Fruit fly (Drosophila melanogaster): ENCODE results near the gene Mnt.
A peak's percentile ranks its signal among the peaks of the same experiment; 100 is the strongest.

Mnt gene

DNA sequence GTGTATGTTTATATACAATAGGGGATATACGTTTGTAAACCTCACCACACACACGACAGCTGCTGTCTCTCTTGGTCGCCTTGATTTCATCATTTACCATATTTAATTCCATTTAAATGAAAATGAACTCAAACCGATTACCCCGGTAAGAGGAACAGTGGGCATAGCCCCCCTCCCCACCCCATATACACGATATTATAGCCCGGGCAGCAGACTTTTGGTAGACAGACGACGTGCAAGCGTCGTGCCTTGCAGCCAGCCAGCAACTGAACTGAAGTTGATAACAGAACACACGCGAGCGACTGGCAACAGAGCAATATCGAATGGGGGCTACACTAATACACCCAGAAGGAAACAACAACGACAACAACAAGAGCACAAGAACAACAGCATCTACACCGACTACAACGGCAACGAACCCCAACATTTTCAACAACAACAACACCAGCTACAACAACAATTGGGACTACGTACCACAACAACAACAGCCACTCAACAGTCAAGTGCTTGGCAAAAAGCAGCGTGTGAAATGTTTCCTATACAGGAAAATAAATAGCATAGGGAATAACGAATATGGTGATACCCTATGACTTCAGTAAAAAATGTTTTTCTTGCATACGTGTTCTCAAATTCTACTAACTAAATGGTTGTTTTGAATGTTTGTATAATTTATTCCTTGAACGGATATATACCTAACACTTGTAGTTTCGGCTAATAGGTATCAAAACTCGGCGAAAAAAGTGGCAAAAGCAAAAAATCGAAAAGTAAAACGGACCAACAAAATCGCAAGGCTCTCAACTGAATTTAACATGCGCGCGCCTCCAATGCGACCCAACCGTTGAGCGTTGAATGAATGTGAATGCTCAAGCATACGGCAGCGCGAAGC is 71.6 kb downstream of the Mnt start (continued):
- TF ChIP-seq CG12299 (tag; optimal IDR thresholded peaks at IDR 0.05) (peak; percentile 57), Jarid2 (GFP tag; optimal IDR thresholded peaks at IDR 0.05) (peak; percentile 83), jing (GFP tag; optimal IDR thresholded peaks at IDR 0.05) (peak; percentile 84)

DNA sequence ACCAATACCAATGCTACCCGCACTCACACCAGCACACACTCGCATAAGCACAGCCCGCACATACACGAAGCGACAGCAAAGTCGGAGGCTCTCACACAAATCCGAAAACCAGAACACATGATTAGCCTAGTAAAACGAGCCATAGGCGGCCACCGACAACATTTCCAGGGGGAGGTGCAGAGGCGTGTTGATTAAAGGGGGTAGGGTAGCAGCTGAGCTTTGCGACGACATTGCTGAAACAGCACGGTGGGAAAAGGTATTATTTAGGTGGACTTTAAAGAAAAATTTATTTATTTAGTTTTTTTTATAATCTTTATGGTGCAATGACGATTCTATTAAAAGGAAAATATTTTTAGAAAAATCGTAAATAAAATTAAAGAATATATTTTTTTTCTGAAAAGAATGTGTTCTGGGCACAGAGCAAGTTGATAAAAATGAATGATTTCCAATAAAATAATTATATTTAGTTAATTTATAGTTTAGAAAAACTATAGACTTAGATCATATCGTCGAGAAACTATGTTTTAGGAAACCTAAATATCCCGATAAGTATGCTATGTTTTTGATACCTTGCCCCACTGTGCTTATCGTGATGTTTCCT is 72.4 kb downstream of the Mnt start:
- TF ChIP-seq lov (optimal IDR thresholded peaks at IDR 0.05) = no peak
- TF ChIP-seq lov (GFP tag; IDR thresholded peaks at IDR 0.05) = peak; percentile 21; the same call in 1 of the 3 replicates
- peak; percentile 74 for TF ChIP-seq D19B (GFP tag; optimal IDR thresholded peaks at IDR 0.05)
- peak; percentile 96 for TF ChIP-seq gem (tag; optimal IDR thresholded peaks at IDR 0.05)
- no peak for TF ChIP-seq br (optimal IDR thresholded peaks at IDR 0.05)
- peak; percentile 83 for TF ChIP-seq CG10267 (tag; optimal IDR thresholded peaks at IDR 0.05)
- TF ChIP-seq unc-4 (GFP tag; IDR thresholded peaks at IDR 0.05; ENCODE audit: partially characterized antibody) = no peak
- TF ChIP-seq unpg (GFP tag; optimal IDR thresholded peaks at IDR 0.05) = peak; percentile 76
- peak; percentile 81 for TF ChIP-seq CG4820 (GFP tag; optimal IDR thresholded peaks at IDR 0.05)
- peak; percentile 67; the same call in 2 of the 3 replicates for TF ChIP-seq H15 (GFP tag; IDR thresholded peaks at IDR 0.05)
- no peak for TF ChIP-seq Scr (GFP tag; IDR thresholded peaks at IDR 0.05; ENCODE audit: partially characterized antibody)
- TF ChIP-seq CG7839 (tag; optimal IDR thresholded peaks at IDR 0.05) = peak; percentile 92
- no peak for TF ChIP-seq fru (optimal IDR thresholded peaks at IDR 0.05)
- peak; percentile 31 for TF ChIP-seq CG7928 (GFP tag; optimal IDR thresholded peaks at IDR 0.05)
- no peak for TF ChIP-seq HmgZ (tag; optimal IDR thresholded peaks at IDR 0.05)
- peak; percentile 74 for TF ChIP-seq vvl (GFP tag; IDR thresholded peaks at IDR 0.05)
- peak; percentile 82 for TF ChIP-seq CG32532 (GFP tag; IDR thresholded peaks at IDR 0.05)
- TF ChIP-seq disco-r (GFP tag; optimal IDR thresholded peaks at IDR 0.05) = no peak
- TF ChIP-seq CG17385 (GFP tag; optimal IDR thresholded peaks at IDR 0.05) = peak; percentile 83
- peak; percentile 49 for TF ChIP-seq CG2116 (GFP tag; optimal IDR thresholded peaks at IDR 0.05)
- no peak for TF ChIP-seq mld (GFP tag; IDR thresholded peaks at IDR 0.05; ENCODE audit: partially characterized antibody)
- no peak for TF ChIP-seq CG9797 (GFP tag; optimal IDR thresholded peaks at IDR 0.05)
- no peak for TF ChIP-seq Hmx (GFP tag; optimal IDR thresholded peaks at IDR 0.05)
- TF ChIP-seq tin (GFP tag; optimal IDR thresholded peaks at IDR 0.05) = peak; percentile 66
- peak; percentile 39; the same call in 1 of the 2 replicates for TF ChIP-seq Bgb (GFP tag; IDR thresholded peaks at IDR 0.05; ENCODE audit: partially characterized antibody)
- peak; percentile 81 for TF ChIP-seq Rfx (GFP tag; IDR thresholded peaks at IDR 0.05)
- peak; percentile 59 for TF ChIP-seq CG4730 (GFP tag; IDR thresholded peaks at IDR 0.05)
- no peak for TF ChIP-seq chn (GFP tag; optimal IDR thresholded peaks at IDR 0.05)
- no peak for TF ChIP-seq her (GFP tag; optimal IDR thresholded peaks at IDR 0.05)
- peak; percentile 58 for TF ChIP-seq CG6272 (GFP tag; IDR thresholded peaks at IDR 0.05)
- TF ChIP-seq wor (GFP tag; IDR thresholded peaks at IDR 0.05) = peak; percentile 86
- TF ChIP-seq CG43689 (GFP tag; IDR thresholded peaks at IDR 0.05) = peak; percentile 37
- no peak for TF ChIP-seq Antp (GFP tag; optimal IDR thresholded peaks at IDR 0.05)
- peak; percentile 78 for TF ChIP-seq gsb-n (tag; optimal IDR thresholded peaks at IDR 0.05)
- TF ChIP-seq CkIIα-i1 (GFP tag; IDR thresholded peaks at IDR 0.05) = no peak
- TF ChIP-seq run (tag; optimal IDR thresholded peaks at IDR 0.05) = no peak
- TF ChIP-seq CG17802 (tag; optimal IDR thresholded peaks at IDR 0.05) = peak; percentile 5
- peak; percentile 75 for TF ChIP-seq CG7372 (GFP tag; IDR thresholded peaks at IDR 0.05)
- no peak for TF ChIP-seq z (GFP tag; IDR thresholded peaks at IDR 0.05)
- TF ChIP-seq CG6765 (GFP tag; optimal IDR thresholded peaks at IDR 0.05) = peak; percentile 88
- TF ChIP-seq Six4 (GFP tag; optimal IDR thresholded peaks at IDR 0.05) = peak; percentile 79
- TF ChIP-seq pan (optimal IDR thresholded peaks at IDR 0.05) = no peak
- TF ChIP-seq pan (GFP tag; optimal IDR thresholded peaks at IDR 0.05 in 1 of 2, IDR thresholded peaks at IDR 0.05 in 1 of 2) = peak in 1 of 2 experiments; percentile 84
- peak; percentile 77 for TF ChIP-seq HLH3B (GFP tag; IDR thresholded peaks at IDR 0.05)
- peak; percentile 96 for TF ChIP-seq Sox100B (GFP tag; optimal IDR thresholded peaks at IDR 0.05)
